Fruit fly (Drosophila melanogaster) whole organism, prepupa: ENCODE measurements around the gene Argk2.
A peak's percentile ranks its signal among the peaks of the same experiment; 100 is the strongest.

Experiments
- Blimp-1 ChIP-seq: fragments of 200-800 bp; sonication (Bioruptor generic); optimal IDR thresholded peaks from 3 replicates; lab custom pipeline; 2017; ENCODE audit warnings: missing biosample characterization, missing genetic modification characterization, mild to moderate bottlenecking, moderate library complexity, missing genetic modification reagents
- CG10631 ChIP-seq: fragments of 200-800 bp; sonication (Bioruptor generic); optimal IDR thresholded peaks from 2 replicates; lab custom pipeline; 2016; ENCODE audit warnings: missing biosample characterization, missing genetic modification characterization
- CG10669 ChIP-seq: fragments of 200-800 bp; sonication (Bioruptor generic); optimal IDR thresholded peaks from 3 replicates; lab custom pipeline; 2018; ENCODE audit warnings: missing biosample characterization, mild to moderate bottlenecking, missing genetic modification characterization, moderate library complexity
- CG11294 ChIP-seq: fragments of 200-800 bp; sonication (Bioruptor generic); IDR thresholded peaks from 2 replicates; pipeline ENCODE4 v1.3.6; 2022; ENCODE audit warnings: missing biosample characterization, missing genetic modification characterization
- CG16779 ChIP-seq: fragments of 200-800 bp; sonication (Bioruptor generic); optimal IDR thresholded peaks from 3 replicates; lab custom pipeline; 2017; ENCODE audit warnings: missing biosample characterization, mild to moderate bottlenecking, missing genetic modification characterization
- CG3032 ChIP-seq: fragments of 200-800 bp; optimal IDR thresholded peaks from 2 replicates; lab custom pipeline; 2019; ENCODE audit warnings: missing biosample characterization, mild to moderate bottlenecking, missing genetic modification characterization, moderate library complexity
- CG31627 ChIP-seq: fragments of 200-800 bp; sonication (Bioruptor generic); optimal IDR thresholded peaks from 3 replicates; lab custom pipeline; 2016; ENCODE audit warnings: missing biosample characterization, missing genetic modification characterization
- CG32006 ChIP-seq: fragments of 200-800 bp; sonication (Bioruptor generic); optimal IDR thresholded peaks from 3 replicates; lab custom pipeline; 2017; ENCODE audit warnings: missing biosample characterization, mild to moderate bottlenecking, missing genetic modification characterization
- CG3919 ChIP-seq: fragments of 200-800 bp; sonication (Bioruptor generic); optimal IDR thresholded peaks from 3 replicates; lab custom pipeline; 2016; ENCODE audit warnings: missing biosample characterization, missing genetic modification characterization
- CG4318 ChIP-seq: fragments of 200-800 bp; sonication (Bioruptor generic); optimal IDR thresholded peaks from 3 replicates; lab custom pipeline; 2017; ENCODE audit warnings: missing biosample characterization, mild to moderate bottlenecking, missing genetic modification characterization
- CG6163 ChIP-seq: fragments of 200-800 bp; sonication (Bioruptor generic); IDR thresholded peaks from 3 replicates; pipeline ENCODE4 v1.3.6; 2022; ENCODE audit warnings: missing biosample characterization, missing genetic modification characterization
- CG6276 ChIP-seq: fragments of 200-800 bp; sonication (Bioruptor generic); optimal IDR thresholded peaks from 2 replicates; lab custom pipeline; 2017; ENCODE audit warnings: missing biosample characterization, mild to moderate bottlenecking, missing genetic modification characterization
- CG6792 ChIP-seq: fragments of 200-800 bp; sonication (Bioruptor generic); optimal IDR thresholded peaks from 3 replicates; lab custom pipeline; 2016; ENCODE audit warnings: missing biosample characterization, missing genetic modification characterization
- CG6854 ChIP-seq: fragments of 200-800 bp; sonication (Bioruptor generic); optimal IDR thresholded peaks from 2 replicates; lab custom pipeline; 2017; ENCODE audit warnings: missing biosample characterization, mild to moderate bottlenecking, missing genetic modification characterization
- CG7368 ChIP-seq: fragments of 200-800 bp; sonication (Bioruptor generic); optimal IDR thresholded peaks from 3 replicates; lab custom pipeline; 2016; ENCODE audit warnings: missing biosample characterization, missing genetic modification characterization
- CG8119 ChIP-seq: fragments of 200-800 bp; sonication (Bioruptor generic); IDR thresholded peaks from 3 replicates; pipeline ENCODE4 v1.3.6; 2022; ENCODE audit warnings: missing biosample characterization, missing genetic modification characterization
- CG8319 ChIP-seq: fragments of 200-800 bp; sonication (Bioruptor generic); optimal IDR thresholded peaks from 3 replicates; lab custom pipeline; 2016; ENCODE audit warnings: missing biosample characterization, missing genetic modification characterization
- Eip93F ChIP-seq: fragments of 200-800 bp; sonication (Bioruptor generic); optimal IDR thresholded peaks from 2 replicates; lab custom pipeline; 2016; ENCODE audit warnings: missing biosample characterization, mild to moderate bottlenecking, missing genetic modification characterization
- Ets21C ChIP-seq: fragments of 200-800 bp; sonication (Bioruptor generic); optimal IDR thresholded peaks from 3 replicates; lab custom pipeline; 2016; ENCODE audit warnings: missing biosample characterization, missing genetic modification characterization
- Gug ChIP-seq: fragments of 200-800 bp; sonication (Bioruptor generic); IDR thresholded peaks from 2 replicates; pipeline ENCODE4 v1.3.6; 2022; ENCODE audit warnings: missing biosample characterization, missing genetic modification characterization
- Hr39 ChIP-seq: fragments of 200-800 bp; sonication (Bioruptor generic); optimal IDR thresholded peaks from 2 replicates; lab custom pipeline; 2016; ENCODE audit warnings: missing biosample characterization, missing genetic modification characterization
- Hr4 ChIP-seq: fragments of 200-800 bp; sonication (Bioruptor generic); optimal IDR thresholded peaks from 3 replicates; lab custom pipeline; 2016; ENCODE audit warnings: missing biosample characterization, missing genetic modification characterization
- Lpt ChIP-seq: fragments of 200-800 bp; sonication (Bioruptor generic); optimal IDR thresholded peaks from 3 replicates; lab custom pipeline; 2016; ENCODE audit warnings: missing biosample characterization, missing genetic modification characterization
- OdsH ChIP-seq: fragments of 200-800 bp; sonication (Bioruptor generic); optimal IDR thresholded peaks from 3 replicates; lab custom pipeline; 2016; ENCODE audit warnings: missing biosample characterization, missing genetic modification characterization
- Smox ChIP-seq: fragments of 200-800 bp; sonication (Bioruptor generic); optimal IDR thresholded peaks from 3 replicates; lab custom pipeline; 2016; ENCODE audit warnings: missing biosample characterization, missing genetic modification characterization
- Sox102F ChIP-seq: fragments of 200-800 bp; sonication (Bioruptor generic); optimal IDR thresholded peaks from 2 replicates; lab custom pipeline; 2016; ENCODE audit warnings: missing biosample characterization, mild to moderate bottlenecking, missing genetic modification characterization
- Sox14 ChIP-seq: fragments of 200-800 bp; sonication (Bioruptor generic); optimal IDR thresholded peaks from 3 replicates; lab custom pipeline; 2016; ENCODE audit warnings: missing biosample characterization, missing genetic modification characterization
- achi ChIP-seq: fragments of 200-800 bp; sonication (Bioruptor generic); optimal IDR thresholded peaks from 3 replicates; lab custom pipeline; 2016; ENCODE audit warnings: missing biosample characterization, missing genetic modification characterization
- acj6 ChIP-seq: fragments of 200-800 bp; sonication (Bioruptor generic); optimal IDR thresholded peaks from 3 replicates; lab custom pipeline; 2016; ENCODE audit warnings: missing biosample characterization, missing genetic modification characterization
- cyc ChIP-seq: fragments of 200-800 bp; sonication (Bioruptor generic); optimal IDR thresholded peaks from 3 replicates; lab custom pipeline; 2016; ENCODE audit warnings: missing biosample characterization, missing genetic modification characterization
- dsx ChIP-seq: fragments of 200-800 bp; optimal IDR thresholded peaks from 3 replicates; lab custom pipeline; 2019; ENCODE audit warnings: missing biosample characterization, mild to moderate bottlenecking, missing genetic modification characterization, moderate library complexity; ENCODE audit not compliant: poor library complexity, severe bottlenecking
- esn ChIP-seq: fragments of 200-800 bp; sonication (Bioruptor generic); optimal IDR thresholded peaks from 2 replicates; lab custom pipeline; 2016; ENCODE audit warnings: missing biosample characterization, mild to moderate bottlenecking, missing genetic modification characterization, moderate library complexity
- fkh ChIP-seq: fragments of 200-800 bp; sonication (Bioruptor generic); optimal IDR thresholded peaks from 3 replicates; lab custom pipeline; 2017; ENCODE audit warnings: missing biosample characterization, mild to moderate bottlenecking, missing genetic modification characterization, moderate library complexity
- lz ChIP-seq: fragments of 200-800 bp; sonication (Bioruptor generic); optimal IDR thresholded peaks from 3 replicates; lab custom pipeline; 2016; ENCODE audit warnings: missing biosample characterization, missing genetic modification characterization
- net ChIP-seq: fragments of 200-800 bp; sonication (Bioruptor generic); optimal IDR thresholded peaks from 3 replicates; lab custom pipeline; 2016; ENCODE audit warnings: missing biosample characterization, missing genetic modification characterization
- salr ChIP-seq, 2 experiments: fragments of 200-800 bp; sonication (Bioruptor generic); optimal IDR thresholded peaks; 3 replicates each; lab custom pipeline; 2016 to 2018; ENCODE audit warnings: missing biosample characterization in 2 of 2, missing genetic modification characterization in 2 of 2, mild to moderate bottlenecking in 1 of 2
- svp ChIP-seq: fragments of 200-800 bp; sonication (Bioruptor generic); peaks from one replicate; lab custom pipeline; 2016; ENCODE audit warnings: missing biosample characterization, missing genetic modification characterization
- vri ChIP-seq: fragments of 200-800 bp; sonication (Bioruptor generic); optimal IDR thresholded peaks from 3 replicates; lab custom pipeline; 2016; ENCODE audit warnings: missing biosample characterization, mild to moderate bottlenecking, missing genetic modification characterization

The Argk2 gene

dm6 chr3L:9072731-9073385 lies 25.6 kb downstream of the Argk2 start, which contains the start of the genes CG4911 and CG4942 (continued):
- peak; percentile 67 for TF ChIP-seq OdsH (GFP tag; lab: Kevin White, UChicago)
- no peak for TF ChIP-seq CG10669
- peak; percentile 83 for TF ChIP-seq CG31627 (GFP tag; lab: Kevin White, UChicago)
- peak; percentile 35 for TF ChIP-seq Ets21C (GFP tag; lab: Kevin White, UChicago)
- no peak for TF ChIP-seq CG8119
- peak; percentile 22 for TF ChIP-seq Lpt (GFP tag; lab: Kevin White, UChicago)
- peak; percentile 37 for TF ChIP-seq CG4318
- no peak for TF ChIP-seq CG6854 (GFP tag; lab: Kevin White, UChicago)
- TF ChIP-seq vri (GFP tag; lab: Kevin White, UChicago) = peak; percentile 65
- peak; percentile 18 for TF ChIP-seq Blimp-1 (GFP tag; lab: Kevin White, UChicago)
- peak; percentile 55; the same call in 1 of the 3 replicates for TF ChIP-seq CG6163 (GFP tag; lab: Robert Waterston, UW)
- peak; percentile 82 for TF ChIP-seq Hr4 (GFP tag; lab: Kevin White, UChicago)
- peak; percentile 62 for TF ChIP-seq CG10631 (GFP tag; lab: Kevin White, UChicago)
- TF ChIP-seq Gug (GFP tag; lab: Robert Waterston, UW) = peak; percentile 57
- TF ChIP-seq CG32006 (GFP tag; lab: Kevin White, UChicago) = peak; percentile 76
- peak; percentile 79 for TF ChIP-seq Sox14 (GFP tag; lab: Kevin White, UChicago)
- peak; percentile 70 for TF ChIP-seq CG3032
- no peak for TF ChIP-seq Smox (GFP tag; lab: Kevin White, UChicago)
- peak; percentile 68 for TF ChIP-seq achi (GFP tag; lab: Kevin White, UChicago)
- peak; percentile 78 for TF ChIP-seq svp (GFP tag; lab: Kevin White, UChicago)
- peak; percentile 46 for TF ChIP-seq CG8319 (GFP tag; lab: Kevin White, UChicago)
- peak; percentile 53 for TF ChIP-seq CG3919 (GFP tag; lab: Kevin White, UChicago)
- TF ChIP-seq Sox102F (GFP tag; lab: Kevin White, UChicago) = peak; percentile 55
- TF ChIP-seq net (GFP tag; lab: Kevin White, UChicago) = no peak
- TF ChIP-seq lz (GFP tag; lab: Kevin White, UChicago) = peak; percentile 60
- no peak for TF ChIP-seq Eip93F (GFP tag; lab: Kevin White, UChicago)
- TF ChIP-seq cyc (GFP tag; lab: Kevin White, UChicago) = peak; percentile 72
- peak; percentile 64 for TF ChIP-seq esn (GFP tag; lab: Kevin White, UChicago)
- TF ChIP-seq CG6276 (GFP tag; lab: Kevin White, UChicago) = no peak
- no peak for TF ChIP-seq dsx (GFP tag; lab: Kevin White, UChicago)
- peak in 1 of 2 experiments; percentile 65 for TF ChIP-seq salr (GFP tag; optimal IDR thresholded peaks at IDR 0.05; lab: Kevin White, UChicago)
- TF ChIP-seq CG16779 (tag; lab: Kevin White, UChicago) = no peak
- TF ChIP-seq CG6792 (GFP tag; lab: Kevin White, UChicago) = peak; percentile 46
- peak; percentile 72 for TF ChIP-seq acj6 (GFP tag; lab: Kevin White, UChicago)
- TF ChIP-seq Hr39 = peak; percentile 87

- TF ChIP-seq CG7368 (GFP tag; lab: Kevin White, UChicago) (no peak), Lpt (GFP tag; lab: Kevin White, UChicago) (no peak), CG11294 (no peak), CG10669 (no peak), svp (GFP tag; lab: Kevin White, UChicago) (peak; percentile 81), Hr39 (no peak), fkh (peak; percentile 6)
These were observed 27.0 kb downstream of the Argk2 start, which contains the start of gene teq for dm6 chr3L:9074285-9074684. Gene teq, plus strand, starts transcription at chr3L:9074643.
